Fruit fly (Drosophila melanogaster) whole organism, pupa: ENCODE results near the gene Arl5.

Experiments
- CG13204 ChIP-seq: fragments of 200-800 bp; sonication (Bioruptor generic); optimal IDR thresholded peaks from 2 replicates; lab custom pipeline; 2018; ENCODE audit warnings: missing biosample characterization, mild to moderate bottlenecking, missing genetic modification characterization, moderate library complexity
- CG34367 ChIP-seq: fragments of 200-800 bp; sonication (Bioruptor generic); optimal IDR thresholded peaks from 2 replicates; lab custom pipeline; 2018; ENCODE audit warnings: missing biosample characterization, mild to moderate bottlenecking, missing genetic modification characterization
- CG4496 ChIP-seq: fragments of 200-800 bp; sonication (Bioruptor generic); IDR thresholded peaks from 3 replicates; pipeline ENCODE4 v1.3.6; 2022; ENCODE audit warnings: missing biosample characterization, missing genetic modification characterization
- CG8301 ChIP-seq: fragments of 200-800 bp; sonication (Bioruptor generic); optimal IDR thresholded peaks from 2 replicates; lab custom pipeline; 2018; ENCODE audit warnings: missing biosample characterization, mild to moderate bottlenecking, missing genetic modification characterization
- CG9948 ChIP-seq: fragments of 200-800 bp; sonication (Bioruptor generic); optimal IDR thresholded peaks from 2 replicates; lab custom pipeline; 2018; ENCODE audit warnings: missing biosample characterization, mild to moderate bottlenecking, missing genetic modification characterization, moderate library complexity
- EcR ChIP-seq: fragments of 200-800 bp; sonication (Bioruptor generic); optimal IDR thresholded peaks from 3 replicates; lab custom pipeline; 2019; ENCODE audit warnings: missing biosample characterization, missing genetic modification characterization, mild to moderate bottlenecking, moderate library complexity, missing genetic modification reagents
- Pif1A ChIP-seq: fragments of 200-800 bp; sonication (Bioruptor generic); optimal IDR thresholded peaks from 3 replicates; lab custom pipeline; 2016; ENCODE audit warnings: missing biosample characterization, missing genetic modification characterization
- Pif1B ChIP-seq: fragments of 200-800 bp; sonication (Bioruptor generic); optimal IDR thresholded peaks from 3 replicates; lab custom pipeline; 2016; ENCODE audit warnings: missing biosample characterization, missing genetic modification characterization
- Snoo ChIP-seq: fragments of 200-800 bp; sonication (Bioruptor generic); optimal IDR thresholded peaks from 3 replicates; lab custom pipeline; 2017; ENCODE audit warnings: missing biosample characterization, mild to moderate bottlenecking, missing genetic modification characterization, inconsistent platforms
- fd96Ca ChIP-seq: fragments of 200-800 bp; sonication (Bioruptor generic); IDR thresholded peaks from 3 replicates; pipeline ENCODE4 v1.3.6; 2022; ENCODE audit warnings: missing biosample characterization, missing genetic modification characterization
- rn ChIP-seq: fragments of 200-800 bp; sonication (Bioruptor generic); IDR thresholded peaks from 2 replicates; pipeline ENCODE4 v1.3.6; 2022; ENCODE audit warnings: missing biosample characterization, missing genetic modification characterization

DNA sequence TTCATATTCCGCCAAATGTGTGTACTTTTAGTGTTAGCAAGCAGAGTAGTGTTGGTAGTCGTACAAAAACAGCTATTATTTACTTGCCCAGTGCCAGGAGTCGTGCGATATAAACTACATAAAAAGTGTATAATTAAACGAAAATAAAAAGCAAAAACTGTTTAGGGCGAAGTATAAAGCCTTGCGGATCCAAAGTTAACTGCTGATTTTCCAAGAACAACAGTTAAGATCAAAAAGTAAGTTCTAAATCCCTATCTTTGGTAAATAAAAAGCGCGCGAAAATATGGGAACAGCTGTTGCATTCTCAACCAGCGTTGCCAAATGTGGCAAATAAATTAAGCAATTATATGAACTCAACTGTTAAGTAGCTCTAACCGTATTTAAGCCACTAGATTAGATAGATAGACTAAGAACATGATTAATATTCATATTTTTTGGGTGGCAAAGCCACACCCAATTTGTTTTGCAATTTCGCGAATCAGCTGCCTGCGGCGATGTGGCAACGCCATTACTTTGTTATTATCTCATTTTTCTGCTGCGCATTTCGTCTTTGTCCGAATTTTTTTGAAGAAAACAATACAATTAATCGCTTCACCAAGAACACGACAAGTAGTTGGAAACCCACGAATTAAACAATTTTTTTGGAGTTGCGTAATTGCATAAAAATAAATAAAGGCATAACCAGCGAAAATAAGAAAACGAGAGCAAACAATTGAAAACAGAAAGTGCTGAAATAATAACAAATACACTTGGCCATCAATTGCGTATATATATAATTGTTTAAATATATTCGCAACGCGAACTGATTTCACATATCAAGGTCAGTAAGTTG is 40.8 kb upstream of the Arl5 start, which contains the start of the genes Prim1 and CG7083:
- TF ChIP-seq EcR: no peak
- peak; percentile 26 for TF ChIP-seq Snoo (tag; lab: Kevin White, UChicago)
- peak; percentile 28 for TF ChIP-seq CG8301 (tag; lab: Kevin White, UChicago)
- no peak for TF ChIP-seq Pif1B (GFP tag; lab: Kevin White, UChicago)
- TF ChIP-seq fd96Ca: no peak
- no peak for TF ChIP-seq rn (GFP tag; lab: Robert Waterston, UW)
- TF ChIP-seq CG4496 (GFP tag; lab: Robert Waterston, UW): peak; percentile 44; the same call in 2 of the 3 replicates
- TF ChIP-seq CG34367 (tag; lab: Kevin White, UChicago): peak; percentile 49
- TF ChIP-seq CG9948: no peak
- no peak for TF ChIP-seq CG13204 (GFP tag; lab: Kevin White, UChicago)
- peak; percentile 68 for TF ChIP-seq Pif1A (GFP tag; lab: Kevin White, UChicago)
